Fruit fly (Drosophila melanogaster) whole organism, wandering third instar larva: ENCODE results near the gene CG9664.

Experiments
- Abd-B ChIP-seq: fragments of >200 bp; optimal IDR thresholded peaks from 2 replicates; lab custom pipeline; 2017; ENCODE audit warnings: missing biosample characterization, missing genetic modification characterization
- Dif ChIP-seq: fragments of 200-275, 200-300 bp; sonication (Bioruptor generic); optimal IDR thresholded peaks from 2 replicates; lab custom pipeline; 2018; ENCODE audit warnings: missing biosample characterization, missing genetic modification characterization; ENCODE audit not compliant: partially characterized antibody
- HLH106 ChIP-seq: fragments of 200-800 bp; optimal IDR thresholded peaks from 3 replicates; lab custom pipeline; 2019; ENCODE audit warnings: missing biosample characterization, mild to moderate bottlenecking, missing genetic modification characterization, moderate library complexity
- fru ChIP-seq: fragments of 200-800 bp; sonication (Bioruptor generic); optimal IDR thresholded peaks from 3 replicates; lab custom pipeline; 2016; ENCODE audit warnings: missing biosample characterization, mild to moderate bottlenecking, missing genetic modification characterization

dm6 chr2L:3303893-3304292, 9.4 kb upstream of the CG9664 start, which contains the start of gene CG3277:
- no peak for TF ChIP-seq HLH106
- peak; percentile 84 for TF ChIP-seq fru (GFP tag; lab: Kevin White, UChicago)
- no peak for TF ChIP-seq Dif (GFP tag; lab: Kevin White, UChicago)
- no peak for TF ChIP-seq Abd-B (GFP tag; lab: Kevin White, UChicago)
